Fruit fly (Drosophila melanogaster) ovary, adult (tissue): ENCODE results near the gene Exd2.

ENCODE experiments used
- CG17801 ChIP-seq: fragments of 200-800 bp; optimal IDR thresholded peaks from 2 replicates; lab custom pipeline; 2019; ENCODE audit warnings: missing biosample characterization, mild to moderate bottlenecking, missing genetic modification characterization, moderate library complexity; ENCODE audit not compliant: partially characterized antibody

Exd2 gene

dm6 chr3R:11437528-11437927, 2.0 kb upstream of the Exd2 start, which contains the start of gene CG17230:
Gene CG17230 (plus strand): TSS chr3R:11437785.
- TF ChIP-seq CG17801 (GFP tag; lab: Kevin White, UChicago): no peak

DNA sequence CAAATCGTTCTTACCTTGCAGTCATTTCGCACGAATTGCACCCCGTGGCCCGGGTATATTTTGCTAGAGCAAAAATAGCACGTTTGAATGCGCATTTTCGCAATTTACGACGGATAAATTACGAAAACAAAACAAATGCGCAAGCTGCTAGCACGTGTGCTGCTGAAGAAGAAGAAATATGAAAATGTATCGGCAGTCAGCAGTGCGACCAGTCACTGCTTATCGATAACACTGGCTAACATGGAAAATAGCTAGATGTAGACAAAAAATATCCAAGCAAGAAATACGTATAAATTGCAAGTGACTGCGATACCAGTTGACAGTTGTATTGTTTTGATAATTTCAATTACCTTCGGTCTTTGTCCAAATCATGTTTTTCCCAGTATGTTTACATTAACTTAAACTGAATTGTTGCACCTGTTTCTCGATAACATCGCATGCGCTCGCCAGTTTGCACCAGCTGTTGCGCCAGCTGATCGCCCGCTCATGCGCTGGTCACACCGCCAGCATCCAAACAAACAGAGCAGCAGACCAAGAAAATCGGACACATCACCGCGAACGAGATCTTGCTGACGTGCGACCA, 4.0 kb downstream of the Exd2 start, which contains the start of the genes RpL24-like and CG5276:
Gene RpL24-like (minus strand): TSS at position 188 of the 583 bp plus-strand sequence.
Gene CG5276 (plus strand): TSS at position 344 of the 583 bp plus-strand sequence.
- peak; percentile 4 for TF ChIP-seq CG17801 (GFP tag; lab: Kevin White, UChicago)

- no peak for TF ChIP-seq CG17801 (GFP tag; lab: Kevin White, UChicago)
These were observed 5.2 kb downstream of the Exd2 start for dm6 chr3R:11430307-11430706.

- no peak for TF ChIP-seq CG17801 (GFP tag; lab: Kevin White, UChicago)
These were observed 5.7 kb downstream of the Exd2 start, which contains the start of gene Dtd for dm6 chr3R:11429814-11430213. Gene Dtd (plus strand): TSS chr3R:11430061.

- TF ChIP-seq CG17801 (GFP tag; lab: Kevin White, UChicago): peak; percentile 83
These were observed 13.8 kb downstream of the Exd2 start, which contains the start of the genes ninaG and Sptz for dm6 chr3R:11421643-11422122. Gene ninaG (minus strand): TSS chr3R:11421693. Gene Sptz (plus strand): TSS chr3R:11422092.

dm6 chr3R:11418568-11418967, 16.9 kb downstream of the Exd2 start, which contains the start of the genes bumpel and CG45676:
Gene bumpel (minus strand): TSS chr3R:11418668.
Gene CG45676 (plus strand): TSS chr3R:11418885.
- no peak for TF ChIP-seq CG17801 (GFP tag; lab: Kevin White, UChicago)

DNA sequence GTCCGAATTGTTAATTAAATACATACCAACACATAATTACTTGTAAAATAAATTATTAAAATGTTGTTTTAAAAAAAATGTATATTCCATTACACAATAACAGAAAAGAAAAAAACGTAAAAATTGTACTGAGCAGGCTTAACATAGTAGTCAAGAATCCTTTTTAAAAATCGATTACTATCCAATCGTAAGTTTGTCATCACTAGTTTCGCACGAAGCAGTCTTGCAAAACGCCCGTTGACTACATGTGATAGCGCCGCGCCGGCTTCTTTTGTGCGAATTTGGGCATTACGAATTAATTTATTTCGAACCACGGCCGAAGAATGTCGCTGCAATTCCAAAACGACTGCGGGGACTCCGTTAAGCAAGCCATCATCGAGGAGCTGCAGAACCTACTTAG, 23.1 kb downstream of the Exd2 start, which contains the start of gene Ipo9:
Gene Ipo9 (plus strand): TSS at position 152 of the 400 bp plus-strand sequence.
- TF ChIP-seq CG17801 (GFP tag; lab: Kevin White, UChicago): no peak

DNA sequence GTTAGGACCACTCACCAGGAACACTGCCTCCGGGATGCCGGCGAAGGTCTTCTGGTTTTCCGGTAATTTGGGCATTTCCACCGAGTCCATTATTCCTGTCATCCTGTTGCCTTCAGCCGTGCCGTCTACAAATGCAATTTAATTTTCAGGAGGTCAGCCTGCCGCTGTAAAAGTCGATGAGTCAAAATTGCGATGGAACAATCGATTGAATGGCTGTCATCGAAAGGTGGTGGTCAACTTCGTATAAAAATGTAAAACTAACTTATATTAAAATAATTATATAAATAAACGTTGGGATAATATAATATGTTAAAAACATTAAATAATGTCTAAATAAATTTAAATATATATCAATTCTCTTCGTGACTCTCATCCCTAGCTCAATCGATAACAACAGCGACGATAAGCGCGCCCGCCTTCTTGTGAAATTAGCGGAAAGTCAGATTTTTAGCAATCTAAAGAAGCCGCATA, 25.8 kb downstream of the Exd2 start, which contains the start of the genes mgr and Irbp:
Gene mgr (minus strand): TSS at position 209 of the 471 bp plus-strand sequence.
Gene Irbp (plus strand): TSS at position 381 of the 471 bp plus-strand sequence.
- TF ChIP-seq CG17801 (GFP tag; lab: Kevin White, UChicago): peak; percentile 97

DNA sequence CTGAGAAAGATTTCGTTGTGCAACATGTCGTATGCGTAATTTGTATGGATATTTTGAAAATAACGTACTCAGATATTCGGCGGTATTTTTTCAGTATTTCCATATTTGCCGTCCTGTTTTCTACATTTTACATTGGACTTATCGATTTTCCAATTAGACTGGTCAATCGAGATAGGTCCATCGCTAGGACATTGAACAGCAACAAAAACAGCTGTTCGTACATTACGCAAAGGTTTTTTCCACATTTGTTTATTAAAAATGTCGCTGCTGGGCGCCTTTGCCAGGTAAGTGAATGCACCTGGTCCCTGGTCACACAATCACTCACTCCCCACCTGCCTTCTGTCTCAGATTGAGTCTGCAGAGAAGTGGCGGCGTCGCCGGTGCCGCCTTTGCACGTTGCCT, 27.8 kb downstream of the Exd2 start, which contains the start of gene mRpL40:
Gene mRpL40 (plus strand): TSS at position 186 of the 402 bp plus-strand sequence.
- TF ChIP-seq CG17801 (GFP tag; lab: Kevin White, UChicago): no peak

dm6 chr3R:11402894-11403293, 32.6 kb downstream of the Exd2 start:
- TF ChIP-seq CG17801 (GFP tag; lab: Kevin White, UChicago): no peak

DNA sequence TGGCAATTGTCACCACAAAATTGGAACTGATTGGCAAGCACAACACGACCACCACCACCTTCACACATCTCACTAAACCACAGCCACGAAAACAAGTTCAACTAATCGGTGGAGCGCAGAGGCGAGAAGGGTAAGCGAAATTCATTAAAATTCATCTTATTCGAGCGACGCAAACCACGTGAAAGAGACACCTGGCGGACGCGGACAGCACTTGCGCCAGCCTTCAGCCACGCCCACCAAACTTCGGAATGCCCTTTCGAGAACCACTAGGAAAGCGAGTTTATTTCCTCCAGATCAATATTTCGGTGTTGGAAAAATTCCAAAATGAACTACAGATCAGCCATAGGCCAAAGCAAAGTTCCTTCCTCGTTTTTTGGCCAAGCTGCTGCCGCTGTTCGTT, 40.0 kb downstream of the Exd2 start:
- no peak for TF ChIP-seq CG17801 (GFP tag; lab: Kevin White, UChicago)

DNA sequence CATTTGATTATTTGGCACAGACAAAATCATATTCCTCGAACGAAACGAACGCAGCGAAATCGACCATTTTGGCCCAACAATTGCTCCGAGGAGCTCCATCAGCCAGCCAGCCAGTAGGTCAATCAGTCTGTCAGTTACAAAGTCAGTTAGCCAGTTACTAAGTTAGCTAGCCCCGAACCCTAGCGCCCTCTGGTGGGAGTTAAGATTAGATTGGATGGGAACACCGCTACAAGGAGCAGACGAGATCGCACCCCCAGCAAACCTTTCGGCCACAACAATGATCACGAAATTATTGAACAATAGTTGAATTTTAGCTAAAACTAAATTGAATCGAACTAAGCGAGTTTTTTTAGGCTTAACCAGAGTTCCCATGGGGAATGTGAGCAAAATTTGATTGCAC, 41.6 kb downstream of the Exd2 start:
- no peak for TF ChIP-seq CG17801 (GFP tag; lab: Kevin White, UChicago)

DNA sequence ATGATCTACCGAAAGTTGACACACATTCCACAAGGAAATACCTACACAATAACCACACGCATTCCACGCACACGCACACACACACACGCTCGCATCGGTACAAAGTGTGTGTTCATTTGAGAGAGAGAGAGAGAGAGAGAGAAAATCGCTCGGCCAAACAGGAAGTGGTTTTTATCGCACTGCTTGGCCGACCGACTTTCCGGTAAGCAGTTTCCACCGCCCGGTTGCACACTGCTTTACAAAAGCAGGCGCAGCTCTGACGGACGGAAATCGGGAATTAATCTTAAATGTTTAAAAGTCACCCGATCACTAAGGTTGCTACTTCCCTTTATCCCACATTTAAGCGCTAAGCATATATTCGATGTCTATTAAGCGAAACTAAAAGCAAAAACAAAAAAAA, 42.7 kb downstream of the Exd2 start:
- TF ChIP-seq CG17801 (GFP tag; lab: Kevin White, UChicago): no peak
